Worm (Caenorhabditis elegans) whole organism, L1 larva: Measurements from ENCODE around the gene R08F11.1.
A peak's percentile ranks its signal among the peaks of the same experiment; 100 is the strongest.

Experiments
- C34B4.2 ChIP-seq: sonication (generic microtip); optimal IDR thresholded peaks from 2 replicates; lab custom pipeline; 2017; ENCODE audit warnings: mild to moderate bottlenecking, missing genetic modification characterization, missing compliant biosample characterization
- alr-1 ChIP-seq: fragments of 200-800 bp; sonication (Bioruptor generic); optimal IDR thresholded peaks from 2 replicates; lab custom pipeline; 2018; ENCODE audit warnings: borderline replicate concordance, mild to moderate bottlenecking, missing genetic modification characterization, missing compliant biosample characterization
- ama-1 ChIP-seq: fragments of 150-350 bp; optimal IDR thresholded peaks from 2 replicates; lab custom pipeline; 2014
- ceh-63 ChIP-seq: fragments of 200-800 bp; sonication (Bioruptor generic); optimal IDR thresholded peaks from 2 replicates; lab custom pipeline; 2018; ENCODE audit warnings: mild to moderate bottlenecking, missing genetic modification characterization, missing compliant biosample characterization
- ceh-8 ChIP-seq: fragments of 200-800 bp; sonication (Bioruptor generic); optimal IDR thresholded peaks from 2 replicates; lab custom pipeline; 2018; ENCODE audit warnings: mild to moderate bottlenecking, missing genetic modification characterization, moderate library complexity, missing compliant biosample characterization
- ceh-82 ChIP-seq, 3 experiments: fragments of 150-350 bp in 1 of 3; sonication (generic microtip) in 2 of 3; optimal IDR thresholded peaks; 2 replicates each; lab custom pipeline; 2014 to 2017; ENCODE audit warnings: missing biosample characterization in 3 of 3, missing genetic modification characterization in 3 of 3
- ceh-88 ChIP-seq: fragments of 200-800 bp; sonication (Bioruptor generic); IDR thresholded peaks from 2 replicates; pipeline ENCODE4 v1.3.6; 2022; ENCODE audit warnings: missing genetic modification characterization, missing compliant biosample characterization
- ces-1 ChIP-seq: fragments of 150-350 bp; optimal IDR thresholded peaks from 2 replicates; lab custom pipeline; 2014; ENCODE audit warnings: missing biosample characterization, missing genetic modification reagents, missing genetic modification characterization
- efl-1 ChIP-seq, 4 experiments: fragments of 150-350 bp; optimal IDR thresholded peaks in 3 of 4; peaks in 1 of 4; 1 replicate in 1 of 4; 2 replicates in 3 of 4; lab custom pipeline; 2014; ENCODE audit warnings: missing biosample characterization in 2 of 4, missing genetic modification characterization in 2 of 4, missing genetic modification reagents in 2 of 4
- efl-3 ChIP-seq: fragments of 200-800 bp; sonication (Bioruptor generic); optimal IDR thresholded peaks from 2 replicates; lab custom pipeline; 2018; ENCODE audit warnings: mild to moderate bottlenecking, missing genetic modification characterization, missing compliant biosample characterization
- egl-13 ChIP-seq: sonication (generic microtip); optimal IDR thresholded peaks from 2 replicates; lab custom pipeline; 2016; ENCODE audit warnings: missing genotype, missing genetic modification reagents, missing genetic modification characterization, missing compliant biosample characterization
- fkh-10 ChIP-seq: sonication (generic microtip); optimal IDR thresholded peaks from 2 replicates; lab custom pipeline; 2017; ENCODE audit warnings: missing biosample characterization, missing genetic modification reagents, missing genetic modification characterization
- fkh-4 ChIP-seq: sonication (generic microtip); optimal IDR thresholded peaks from 2 replicates; lab custom pipeline; 2016; ENCODE audit warnings: missing compliant biosample characterization, missing genetic modification characterization, borderline replicate concordance
- fos-1 ChIP-seq: fragments of 150-350 bp; optimal IDR thresholded peaks from 2 replicates; lab custom pipeline; 2014; ENCODE audit warnings: missing biosample characterization, missing genetic modification characterization
- hlh-17 ChIP-seq: fragments of 200-800 bp; sonication (Bioruptor generic); optimal IDR thresholded peaks from 2 replicates; lab custom pipeline; 2018; ENCODE audit warnings: missing genetic modification characterization, mild to moderate bottlenecking, missing compliant biosample characterization, moderate library complexity, borderline replicate concordance
- hlh-4 ChIP-seq: sonication (generic microtip); optimal IDR thresholded peaks from 2 replicates; lab custom pipeline; 2016; ENCODE audit warnings: mild to moderate bottlenecking, missing genetic modification characterization, missing compliant biosample characterization
- irx-1 ChIP-seq: sonication (generic microtip); optimal IDR thresholded peaks from 2 replicates; lab custom pipeline; 2016; ENCODE audit warnings: missing genetic modification characterization, missing compliant biosample characterization
- isw-1 ChIP-seq: fragments of 200-800 bp; sonication (Bioruptor generic); IDR thresholded peaks from 2 replicates; pipeline ENCODE4 v1.3.6; 2022; ENCODE audit warnings: missing genetic modification characterization, missing compliant biosample characterization
- lin-14 ChIP-seq: fragments of 200-800 bp; sonication (Bioruptor generic); optimal IDR thresholded peaks from 2 replicates; lab custom pipeline; 2018; ENCODE audit warnings: mild to moderate bottlenecking, missing genetic modification characterization, moderate library complexity, missing compliant biosample characterization
- lin-15B ChIP-seq: fragments of 150-350 bp; sonication (generic microtip); optimal IDR thresholded peaks from 3 replicates; lab custom pipeline; 2014; ENCODE audit warnings: missing biosample characterization, missing genetic modification characterization
- lin-35 ChIP-seq, 2 experiments: fragments of 150-350 bp; optimal IDR thresholded peaks; 2 replicates each; lab custom pipeline; 2014; ENCODE audit warnings: missing biosample characterization in 2 of 2, missing genetic modification characterization in 2 of 2, missing genetic modification reagents in 2 of 2
- lin-39 ChIP-seq: fragments of 150-350 bp; optimal IDR thresholded peaks from 2 replicates; lab custom pipeline; 2014; ENCODE audit warnings: missing biosample characterization, missing genetic modification reagents, missing genetic modification characterization
- lir-3 ChIP-seq: sonication (generic microtip); optimal IDR thresholded peaks from 2 replicates; lab custom pipeline; 2016; ENCODE audit warnings: mild to moderate bottlenecking, missing genetic modification characterization, moderate library complexity, missing compliant biosample characterization; ENCODE audit not compliant: poor library complexity
- lsy-2 ChIP-seq, 2 experiments: fragments of 150-350 bp; optimal IDR thresholded peaks; 2 replicates each; lab custom pipeline; 2014; ENCODE audit warnings: missing biosample characterization in 2 of 2, missing genetic modification characterization in 2 of 2
- nhr-12 ChIP-seq: sonication (generic microtip); optimal IDR thresholded peaks from 2 replicates; lab custom pipeline; 2017; ENCODE audit warnings: missing biosample characterization, missing genetic modification characterization
- nhr-19 ChIP-seq: fragments of 200-800 bp; sonication (Bioruptor generic); conservative IDR thresholded peaks from 2 replicates; pipeline ENCODE4 v1.3.6; 2022; ENCODE audit warnings: missing genetic modification characterization, missing compliant biosample characterization
- nhr-20 ChIP-seq: sonication (generic microtip); optimal IDR thresholded peaks from 2 replicates; lab custom pipeline; 2016; ENCODE audit warnings: mild to moderate bottlenecking, missing genetic modification characterization, missing compliant biosample characterization
- nhr-28 ChIP-seq: fragments of 150-350 bp; optimal IDR thresholded peaks from 2 replicates; lab custom pipeline; 2014; ENCODE audit warnings: missing biosample characterization, missing genetic modification characterization
- nhr-47 ChIP-seq: sonication (generic microtip); optimal IDR thresholded peaks from 2 replicates; lab custom pipeline; 2016; ENCODE audit warnings: mild to moderate bottlenecking, missing genetic modification characterization, moderate library complexity, missing compliant biosample characterization
- nhr-71 ChIP-seq: sonication (generic microtip); optimal IDR thresholded peaks from 2 replicates; lab custom pipeline; 2016; ENCODE audit warnings: mild to moderate bottlenecking, missing genetic modification characterization, moderate library complexity, missing compliant biosample characterization
- nhr-85 ChIP-seq: sonication (generic microtip); peaks from one replicate; lab custom pipeline; 2016; ENCODE audit warnings: missing genetic modification characterization, inconsistent platforms, missing compliant biosample characterization
- nhr-90 ChIP-seq: sonication (generic microtip); optimal IDR thresholded peaks from 2 replicates; lab custom pipeline; 2016; ENCODE audit warnings: mild to moderate bottlenecking, missing genetic modification characterization, missing compliant biosample characterization; ENCODE audit not compliant: poor library complexity
- pax-3 ChIP-seq: fragments of 200-800 bp; sonication (Bioruptor generic); optimal IDR thresholded peaks from 2 replicates; lab custom pipeline; 2018; ENCODE audit warnings: mild to moderate bottlenecking, missing genetic modification characterization, moderate library complexity, missing compliant biosample characterization
- skn-1 ChIP-seq: fragments of 150-350 bp; optimal IDR thresholded peaks from 2 replicates; lab custom pipeline; 2014; ENCODE audit warnings: missing biosample characterization, missing genetic modification characterization
- snu-23 ChIP-seq: sonication (generic microtip); optimal IDR thresholded peaks from 2 replicates; lab custom pipeline; 2016; ENCODE audit warnings: missing genetic modification characterization, missing compliant biosample characterization
- sptf-1 ChIP-seq: fragments of 150-350 bp; optimal IDR thresholded peaks from 2 replicates; lab custom pipeline; 2014; ENCODE audit warnings: missing biosample characterization, missing genetic modification characterization
- swsn-7 ChIP-seq: sonication (generic microtip); optimal IDR thresholded peaks from 2 replicates; lab custom pipeline; 2016; ENCODE audit warnings: missing genetic modification characterization, missing compliant biosample characterization
- unc-86 ChIP-seq: sonication (generic microtip); optimal IDR thresholded peaks from 2 replicates; lab custom pipeline; 2016; ENCODE audit warnings: missing genetic modification characterization, missing compliant biosample characterization
- unc-98 ChIP-seq: fragments of 200-800 bp; sonication (Bioruptor generic); IDR thresholded peaks from 2 replicates; pipeline ENCODE4 v1.3.6; 2022; ENCODE audit warnings: missing genetic modification characterization, missing compliant biosample characterization
- vab-15 ChIP-seq: sonication (generic microtip); optimal IDR thresholded peaks from 2 replicates; lab custom pipeline; 2017; ENCODE audit warnings: missing genotype, mild to moderate bottlenecking, missing genetic modification characterization, missing compliant biosample characterization
- zag-1 ChIP-seq: fragments of 150-350 bp; optimal IDR thresholded peaks from 2 replicates; lab custom pipeline; 2014; ENCODE audit warnings: missing biosample characterization, missing genetic modification characterization
- zip-4 ChIP-seq: fragments of 200-800 bp; sonication (Bioruptor generic); optimal IDR thresholded peaks from 2 replicates; lab custom pipeline; 2018; ENCODE audit warnings: mild to moderate bottlenecking, missing genetic modification characterization, moderate library complexity, missing compliant biosample characterization
- ztf-11 ChIP-seq, 2 experiments: sonication (generic microtip); optimal IDR thresholded peaks; 2 replicates each; lab custom pipeline; 2016 to 2017; ENCODE audit warnings: missing genetic modification characterization in 2 of 2, missing biosample characterization in 1 of 2, missing compliant biosample characterization in 1 of 2

The R08F11.1 gene

ce11 chrV:3807846-3808245 is 23.8 kb upstream of the R08F11.1 start:
- TF ChIP-seq ces-1: no peak
- no peak for TF ChIP-seq isw-1
- TF ChIP-seq ceh-82 (tag; optimal IDR thresholded peaks at IDR 0.05; lab: Kevin White, UChicago): no peak
- no peak for TF ChIP-seq lin-39 (tag; lab: Kevin White, UChicago)
- no peak for TF ChIP-seq snu-23 (GFP tag; lab: Kevin White, UChicago)
- no peak for TF ChIP-seq egl-13 (tag; lab: Kevin White, UChicago)
- no peak for TF ChIP-seq nhr-90 (tag; lab: Kevin White, UChicago)
- TF ChIP-seq fkh-4 (tag; lab: Kevin White, UChicago): no peak
- no peak for TF ChIP-seq ama-1 (lab: Kevin White, UChicago)
- TF ChIP-seq ceh-88 (GFP tag; lab: Robert Waterston, UW): no peak
- no peak for TF ChIP-seq lin-15B
- TF ChIP-seq alr-1: no peak
- TF ChIP-seq unc-98: no peak
- no peak for TF ChIP-seq nhr-12 (tag; lab: Kevin White, UChicago)
- no peak for TF ChIP-seq nhr-28 (tag; lab: Kevin White, UChicago)
- no peak for TF ChIP-seq lin-35 (GFP tag; optimal IDR thresholded peaks at IDR 0.05; lab: Kevin White, UChicago)
- TF ChIP-seq irx-1 (tag; lab: Kevin White, UChicago): no peak

ce11 chrV:3805961-3806360 is 21.9 kb upstream of the R08F11.1 start, which contains the start of gene srw-7:
TSS of gene srw-7 (plus strand) at chrV:3806261.
- no peak for TF ChIP-seq efl-1 (optimal IDR thresholded peaks at IDR 0.05; lab: Kevin White, UChicago)
- no peak for TF ChIP-seq efl-1 (GFP tag; optimal IDR thresholded peaks at IDR 0.05 in 1 of 2; lab: Kevin White, UChicago)
- TF ChIP-seq pax-3 (tag; lab: Kevin White, UChicago): no peak
- TF ChIP-seq unc-86: no peak
- no peak for TF ChIP-seq hlh-17 (GFP tag; lab: Kevin White, UChicago)
- TF ChIP-seq ceh-63: no peak
- no peak for TF ChIP-seq efl-3 (GFP tag; lab: Kevin White, UChicago)
- no peak for TF ChIP-seq zip-4 (GFP tag; lab: Kevin White, UChicago)
- no peak for TF ChIP-seq nhr-20 (tag; lab: Kevin White, UChicago)
- no peak for TF ChIP-seq fos-1 (tag; lab: Kevin White, UChicago)
- no peak for TF ChIP-seq isw-1
- TF ChIP-seq nhr-47 (tag; lab: Kevin White, UChicago): no peak
- no peak for TF ChIP-seq vab-15 (tag; lab: Kevin White, UChicago)
- TF ChIP-seq lsy-2 (tag; optimal IDR thresholded peaks at IDR 0.05; lab: Kevin White, UChicago): no peak
- no peak for TF ChIP-seq nhr-71 (tag; lab: Kevin White, UChicago)
- TF ChIP-seq ces-1: no peak

- TF ChIP-seq isw-1 (no peak), zag-1 (tag; lab: Kevin White, UChicago) (no peak), ztf-11 (tag; optimal IDR thresholded peaks at IDR 0.05; lab: Kevin White, UChicago) (no peak), nhr-71 (tag; lab: Kevin White, UChicago) (peak; percentile 26), nhr-20 (tag; lab: Kevin White, UChicago) (peak; percentile 31), swsn-7 (tag; lab: Kevin White, UChicago) (no peak), snu-23 (GFP tag; lab: Kevin White, UChicago) (peak; percentile 9), lin-39 (tag; lab: Kevin White, UChicago) (no peak), hlh-4 (tag; lab: Kevin White, UChicago) (no peak), ces-1 (no peak), nhr-90 (tag; lab: Kevin White, UChicago) (peak; percentile 9), nhr-85 (peak; percentile 64), nhr-47 (tag; lab: Kevin White, UChicago) (no peak), lin-14 (peak; percentile 29), sptf-1 (no peak), lin-15B (no peak), egl-13 (tag; lab: Kevin White, UChicago) (no peak), ceh-63 (no peak), lir-3 (tag; lab: Kevin White, UChicago) (no peak), nhr-19 (no peak), fkh-10 (GFP tag; lab: Kevin White, UChicago) (no peak), skn-1 (tag; lab: Kevin White, UChicago) (peak; percentile 13), ceh-8 (GFP tag; lab: Kevin White, UChicago) (no peak), C34B4.2 (no peak), ceh-88 (GFP tag; lab: Robert Waterston, UW) (no peak)
Observed at ce11 chrV:3805499-3805898, 21.5 kb upstream of the R08F11.1 start, which contains the start of gene R08F11.4. TSS of gene R08F11.4 (minus strand) at chrV:3805527.
